Worm (Caenorhabditis elegans): ENCODE results near the gene C37C3.11.

C37C3.11 gene

DNA sequence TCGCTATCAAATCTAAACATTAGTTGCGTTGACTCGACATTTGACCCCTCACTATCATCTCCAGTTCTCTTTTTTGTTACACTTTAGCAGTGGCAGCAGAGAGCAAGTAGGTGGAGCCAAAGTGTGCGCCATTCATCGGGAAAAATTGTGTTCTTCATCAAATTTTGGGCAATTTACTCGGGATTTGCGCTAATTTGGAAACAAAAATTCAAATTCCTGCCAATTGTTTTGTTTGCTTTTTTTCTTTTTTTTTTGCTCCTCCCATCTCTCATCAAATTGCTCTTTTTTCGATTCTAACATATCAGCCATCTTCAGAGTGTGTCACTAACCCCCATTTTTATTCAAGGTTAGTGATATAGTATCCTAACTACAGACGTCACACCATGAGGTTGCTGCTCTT is 37.6 kb downstream of the C37C3.11 start, which contains the start of gene mig-6:
mig-6 (plus strand) TSS at position 301 of the 400 bp plus-strand sequence.
- TF ChIP-seq ekl-4 (GFP tag; IDR thresholded peaks at IDR 0.05) (no peak), nfya-1 (tag; optimal IDR thresholded peaks at IDR 0.05; ENCODE audit: borderline replicate concordance, insufficient read depth) (no peak), B0019.2 (GFP tag; conservative IDR thresholded peaks at IDR 0.05) (no peak), hlh-12 (tag; optimal IDR thresholded peaks at IDR 0.05) (no peak), tbx-9 (tag; optimal IDR thresholded peaks at IDR 0.05; ENCODE audit: borderline replicate concordance) (no peak), D2030.7 (GFP tag; IDR thresholded peaks at IDR 0.05) (no peak), egl-44 (GFP tag; IDR thresholded peaks at IDR 0.05) (no peak), pha-4 (tag; optimal IDR thresholded peaks at IDR 0.05) (no peak), sea-2 (GFP tag; IDR thresholded peaks at IDR 0.05) (no peak), K11D2.4 (GFP tag; IDR thresholded peaks at IDR 0.05) (no peak), lin-26 (GFP tag; IDR thresholded peaks at IDR 0.05) (no peak), somi-1 (GFP tag; optimal IDR thresholded peaks at IDR 0.05) (no peak), mes-4 (tag; optimal IDR thresholded peaks at IDR 0.05) (no peak), attf-3 (GFP tag; conservative IDR thresholded peaks at IDR 0.05) (no peak), nhr-179 (tag; optimal IDR thresholded peaks at IDR 0.05) (no peak), snpc-1.1 (tag; optimal IDR thresholded peaks at IDR 0.05; ENCODE audit: insufficient read depth) (no peak), C17E4.6 (GFP tag; IDR thresholded peaks at IDR 0.05) (no peak), snpc-3.4 (tag; optimal IDR thresholded peaks at IDR 0.05) (no peak), F55B11.4 (tag; optimal IDR thresholded peaks at IDR 0.05; ENCODE audit: borderline replicate concordance, insufficient read depth) (no peak)

DNA sequence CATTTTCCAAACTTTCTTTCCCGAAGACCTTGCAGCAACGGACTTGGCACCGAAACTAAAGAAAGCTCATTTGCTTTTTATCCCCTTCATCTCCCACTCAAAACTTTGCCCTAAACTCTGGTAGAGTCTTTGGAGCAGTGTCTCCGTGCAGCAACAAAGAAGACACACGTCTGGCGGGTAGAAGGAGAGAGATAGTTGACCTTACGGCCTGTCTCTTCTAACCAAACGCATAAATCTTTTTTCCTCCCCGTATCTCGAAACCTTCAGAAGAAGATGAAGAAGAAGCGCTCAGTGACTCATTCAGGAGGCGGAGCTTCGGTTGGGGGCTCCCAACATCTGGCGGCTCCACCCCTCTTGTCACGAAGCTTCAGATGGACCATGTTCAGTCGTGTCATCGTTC is 38.2 kb downstream of the C37C3.11 start:
- TF ChIP-seq B0336.3 (GFP tag; IDR thresholded peaks at IDR 0.05), result no peak
- no peak for TF ChIP-seq Y53F4B.3 (GFP tag; IDR thresholded peaks at IDR 0.05)

DNA sequence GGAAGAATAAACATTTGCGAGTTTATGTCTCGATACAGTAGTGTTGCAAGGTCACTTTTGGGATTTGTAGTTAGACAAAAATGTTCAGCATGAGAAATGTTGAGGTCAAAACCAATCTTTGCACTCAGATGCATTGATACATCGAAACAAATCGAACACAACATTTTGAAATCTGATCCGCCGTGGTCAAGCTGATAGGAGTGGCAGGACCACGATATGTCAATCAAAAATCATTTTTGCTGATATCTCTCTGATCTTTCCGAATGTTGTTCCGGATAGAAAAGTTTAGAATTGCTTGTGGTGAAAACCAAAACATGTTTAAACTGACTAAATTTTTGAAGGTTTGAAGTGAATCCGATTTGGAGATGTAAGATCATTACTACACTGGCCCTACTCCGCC is 38.7 kb downstream of the C37C3.11 start:
- no peak for TF ChIP-seq Y67H2A.10 (GFP tag; conservative IDR thresholded peaks at IDR 0.05)
- no peak for TF ChIP-seq ceh-40 (GFP tag; IDR thresholded peaks at IDR 0.05)
- TF ChIP-seq hmg-20 (GFP tag; IDR thresholded peaks at IDR 0.05), result no peak
- TF ChIP-seq C17E4.6 (GFP tag; IDR thresholded peaks at IDR 0.05), result no peak
- TF ChIP-seq egl-44 (GFP tag; IDR thresholded peaks at IDR 0.05), result no peak
- no peak for TF ChIP-seq nhr-179 (tag; optimal IDR thresholded peaks at IDR 0.05)
- TF ChIP-seq snpc-4 (GFP tag; optimal IDR thresholded peaks at IDR 0.05), result no peak
- TF ChIP-seq snpc-4 (tag; optimal IDR thresholded peaks at IDR 0.05), result no peak
- TF ChIP-seq let-607 (tag; optimal IDR thresholded peaks at IDR 0.05), result no peak
- no peak for TF ChIP-seq ztf-28 (GFP tag; IDR thresholded peaks at IDR 0.05)
- TF ChIP-seq F33H1.4 (GFP tag; IDR thresholded peaks at IDR 0.05), result no peak
- TF ChIP-seq aptf-2 (GFP tag; conservative IDR thresholded peaks at IDR 0.05), result no peak
- TF ChIP-seq lin-26 (GFP tag; IDR thresholded peaks at IDR 0.05), result no peak
- no peak for TF ChIP-seq egrh-3 (GFP tag; IDR thresholded peaks at IDR 0.05)
- no peak for TF ChIP-seq B0035.1 (tag; optimal IDR thresholded peaks at IDR 0.05)
- TF ChIP-seq lin-54 (GFP tag; optimal IDR thresholded peaks at IDR 0.05), result no peak
- TF ChIP-seq let-526 (GFP tag; IDR thresholded peaks at IDR 0.05), result no peak
- TF ChIP-seq lin-40 (tag; optimal IDR thresholded peaks at IDR 0.05), result no peak
- TF ChIP-seq mxl-1 (tag; optimal IDR thresholded peaks at IDR 0.05), result no peak

Data from whole organism, young adult.